Worm (Caenorhabditis elegans) whole organism, L3 larva: ENCODE results near the gene phat-8.

Experiments
- ZK546.5 ChIP-seq: sonication (generic microtip); optimal IDR thresholded peaks from 2 replicates; lab custom pipeline; 2017; ENCODE audit warnings: missing biosample characterization, missing genetic modification characterization
- ceh-16 ChIP-seq: sonication (generic microtip); optimal IDR thresholded peaks from 2 replicates; lab custom pipeline; 2017; ENCODE audit warnings: missing biosample characterization, missing genetic modification characterization
- ceh-28 ChIP-seq: fragments of 150-350 bp; optimal IDR thresholded peaks from 2 replicates; lab custom pipeline; 2014; ENCODE audit warnings: missing biosample characterization, missing genetic modification reagents, missing genetic modification characterization
- egl-5 ChIP-seq: fragments of 150-350 bp; optimal IDR thresholded peaks from 2 replicates; lab custom pipeline; 2017; ENCODE audit warnings: missing biosample characterization, missing genetic modification reagents, missing genetic modification characterization, inconsistent platforms
- jun-1 ChIP-seq: fragments of 150-350 bp; optimal IDR thresholded peaks from 2 replicates; lab custom pipeline; 2014; ENCODE audit warnings: missing biosample characterization, missing genetic modification reagents, missing genetic modification characterization
- lin-15B ChIP-seq: fragments of 150-350 bp; optimal IDR thresholded peaks from 2 replicates; lab custom pipeline; 2014; ENCODE audit warnings: missing biosample characterization, missing genetic modification characterization
- lin-39 ChIP-seq: fragments of 150-350 bp; optimal IDR thresholded peaks from 2 replicates; lab custom pipeline; 2018; ENCODE audit warnings: missing biosample characterization, missing genetic modification reagents, missing genetic modification characterization

ce11 chrII:12485060-12485459, 13.5 kb downstream of the phat-8 start, which contains the start of gene F15A4.10:
- TF ChIP-seq lin-39 (no peak), lin-15B (no peak), ceh-16 (tag; lab: Kevin White, UChicago) (no peak), jun-1 (no peak), ZK546.5 (tag; lab: Kevin White, UChicago) (no peak), ceh-28 (tag; lab: Kevin White, UChicago) (no peak), egl-5 (tag; lab: Kevin White, UChicago) (no peak)
